Fruit fly (Drosophila melanogaster): ENCODE data around the gene dsb.

Gene dsb

DNA sequence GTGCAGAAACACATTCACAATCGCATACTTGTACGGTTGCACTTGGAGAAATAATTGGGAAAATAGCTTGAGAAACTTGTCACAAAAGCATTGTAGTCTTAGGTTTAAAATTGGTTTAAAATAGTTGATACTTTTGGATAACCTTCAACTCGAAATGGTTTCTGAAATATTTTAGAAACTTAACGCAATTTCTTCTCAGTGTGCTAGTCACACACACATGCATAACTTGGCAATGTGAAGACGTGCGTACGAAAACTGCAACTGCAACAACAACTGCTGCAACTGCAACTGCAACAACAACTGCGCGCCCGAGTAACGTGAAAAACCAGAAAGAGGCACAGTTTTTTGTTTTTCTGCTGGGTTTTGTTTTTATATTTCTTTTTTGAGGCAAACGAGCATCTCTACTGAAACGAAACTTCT, 23.9 kb downstream of the dsb start (continued):
- TF ChIP-seq Mad (GFP tag; optimal IDR thresholded peaks at IDR 0.05) = peak; percentile 67
- peak; percentile 76 for TF ChIP-seq bab2 (GFP tag; optimal IDR thresholded peaks at IDR 0.05)
- TF ChIP-seq Nf-YC (tag; optimal IDR thresholded peaks at IDR 0.05) = peak; percentile 18
- TF ChIP-seq BEAF-32 (GFP tag; optimal IDR thresholded peaks at IDR 0.05) = no peak
- peak; percentile 26 for TF ChIP-seq CG18011 (GFP tag; optimal IDR thresholded peaks at IDR 0.05)
- TF ChIP-seq tx (GFP tag; optimal IDR thresholded peaks at IDR 0.05) = peak; percentile 73
- peak; percentile 49 for TF ChIP-seq CG17186 (GFP tag; optimal IDR thresholded peaks at IDR 0.05)
- TF ChIP-seq Oli (tag; optimal IDR thresholded peaks at IDR 0.05) = peak; percentile 88
- peak; percentile 79 for TF ChIP-seq H2.0 (GFP tag; IDR thresholded peaks at IDR 0.05)
- TF ChIP-seq CG2120 (GFP tag; optimal IDR thresholded peaks at IDR 0.05) = no peak
- TF ChIP-seq pzg (GFP tag; optimal IDR thresholded peaks at IDR 0.05) = no peak
- TF ChIP-seq D (optimal IDR thresholded peaks at IDR 0.05) = no peak
- TF ChIP-seq D (GFP tag; optimal IDR thresholded peaks at IDR 0.05) = peak; percentile 84
- peak; percentile 39 for TF ChIP-seq fu2 (GFP tag; optimal IDR thresholded peaks at IDR 0.05)
- peak; percentile 68 for TF ChIP-seq Oaz (GFP tag; IDR thresholded peaks at IDR 0.05)
- TF ChIP-seq Lpt (GFP tag; optimal IDR thresholded peaks at IDR 0.05) = no peak
- peak; percentile 97 for TF ChIP-seq zen (tag; optimal IDR thresholded peaks at IDR 0.05)
- peak; percentile 77 for TF ChIP-seq oc (tag; optimal IDR thresholded peaks at IDR 0.05)
- peak; percentile 39 for TF ChIP-seq mam (GFP tag; optimal IDR thresholded peaks at IDR 0.05)
- TF ChIP-seq ems (GFP tag; optimal IDR thresholded peaks at IDR 0.05) = peak; percentile 73
- TF ChIP-seq cg (GFP tag; optimal IDR thresholded peaks at IDR 0.05) = peak; percentile 52
- peak; percentile 54 for TF ChIP-seq p53 (GFP tag; optimal IDR thresholded peaks at IDR 0.05)
- TF ChIP-seq Hmr (GFP tag; optimal IDR thresholded peaks at IDR 0.05) = no peak
- no peak for TF ChIP-seq gro (GFP tag; optimal IDR thresholded peaks at IDR 0.05)
- peak; percentile 78 for TF ChIP-seq tgo (GFP tag; IDR thresholded peaks at IDR 0.05)
- peak; percentile 88 for TF ChIP-seq jing (GFP tag; optimal IDR thresholded peaks at IDR 0.05)
- TF ChIP-seq Sry-δ (GFP tag; optimal IDR thresholded peaks at IDR 0.05) = peak; percentile 37
- TF ChIP-seq mld (GFP tag; IDR thresholded peaks at IDR 0.05; ENCODE audit: partially characterized antibody) = no peak
- peak; percentile 75 for TF ChIP-seq disco-r (GFP tag; optimal IDR thresholded peaks at IDR 0.05)
- peak; percentile 61 for TF ChIP-seq Dad (GFP tag; optimal IDR thresholded peaks at IDR 0.05)
- peak; percentile 91 for TF ChIP-seq CG9727 (GFP tag; optimal IDR thresholded peaks at IDR 0.05)
- TF ChIP-seq CG7556 (GFP tag; optimal IDR thresholded peaks at IDR 0.05) = peak; percentile 66
- no peak for TF ChIP-seq Dp (GFP tag; optimal IDR thresholded peaks at IDR 0.05)
- peak; percentile 70 for TF ChIP-seq CG15601 (tag; optimal IDR thresholded peaks at IDR 0.05)
- peak; percentile 93 for TF ChIP-seq phol (tag; optimal IDR thresholded peaks at IDR 0.05)
- TF ChIP-seq ab (GFP tag; optimal IDR thresholded peaks at IDR 0.05) = no peak
- TF ChIP-seq fd102C (GFP tag; optimal IDR thresholded peaks at IDR 0.05) = peak; percentile 91
- peak; percentile 92 for TF ChIP-seq CG31441 (GFP tag; IDR thresholded peaks at IDR 0.05)
- peak; percentile 77 for TF ChIP-seq Atf-2 (GFP tag; optimal IDR thresholded peaks at IDR 0.05)
- peak; percentile 83 for TF ChIP-seq D19A (tag; optimal IDR thresholded peaks at IDR 0.05)
- TF ChIP-seq pum (GFP tag; optimal IDR thresholded peaks at IDR 0.05) = peak; percentile 85
- TF ChIP-seq pita (GFP tag; optimal IDR thresholded peaks at IDR 0.05) = no peak
- TF ChIP-seq ara (GFP tag; IDR thresholded peaks at IDR 0.05) = peak; percentile 91
- TF ChIP-seq CG12155 (GFP tag; optimal IDR thresholded peaks at IDR 0.05) = peak; percentile 51
- TF ChIP-seq Nf-YB (GFP tag; optimal IDR thresholded peaks at IDR 0.05) = peak; percentile 52
- no peak for TF ChIP-seq HLH4C (GFP tag; IDR thresholded peaks at IDR 0.05; ENCODE audit: partially characterized antibody)
- TF ChIP-seq vnd (GFP tag; IDR thresholded peaks at IDR 0.05; ENCODE audit: partially characterized antibody) = no peak
- TF ChIP-seq luna (GFP tag; optimal IDR thresholded peaks at IDR 0.05) = no peak
- peak; percentile 83 for TF ChIP-seq ewg (GFP tag; optimal IDR thresholded peaks at IDR 0.05)
- TF ChIP-seq cad (GFP tag; optimal IDR thresholded peaks at IDR 0.05) = no peak
- peak; percentile 41 for TF ChIP-seq maf-S (GFP tag; optimal IDR thresholded peaks at IDR 0.05)

All from whole organism, embryonic.